Worm (Caenorhabditis elegans): ENCODE measurements around the gene str-101.

DNA sequence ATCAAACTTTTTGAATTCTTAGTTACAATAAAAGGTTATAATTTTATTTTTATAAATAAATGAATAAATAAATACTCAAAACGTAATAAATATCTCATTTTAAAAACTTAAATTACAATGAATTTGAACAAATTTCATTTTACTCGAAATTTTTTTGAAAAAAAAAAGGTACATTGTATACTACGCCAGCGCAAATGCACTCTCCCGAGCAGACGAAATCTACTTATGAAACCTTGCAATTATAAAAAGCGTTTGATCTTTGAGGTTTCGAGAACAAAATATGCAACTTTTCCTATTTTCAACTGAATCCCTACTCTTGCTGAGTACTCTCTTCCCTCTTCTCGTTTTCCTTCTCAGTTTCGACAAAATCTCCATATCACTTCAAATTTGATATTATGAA lies 24.1 kb downstream of the str-101 start, which contains the start of gene nhr-197:
- TF ChIP-seq Y79H2A.3 (GFP tag; conservative IDR thresholded peaks at IDR 0.05), result no peak
- TF ChIP-seq snpc-4 (GFP tag; optimal IDR thresholded peaks at IDR 0.05), result no peak
- no peak for TF ChIP-seq snpc-4 (tag; optimal IDR thresholded peaks at IDR 0.05)
- TF ChIP-seq F39B2.1 (GFP tag; IDR thresholded peaks at IDR 0.05), result no peak
